Worm (Caenorhabditis elegans): ENCODE measurements around the gene T28F3.11.

- no peak for TF ChIP-seq unc-39 (tag; optimal IDR thresholded peaks at IDR 0.05)
- no peak for TF ChIP-seq lin-39 (tag; optimal IDR thresholded peaks at IDR 0.05)
- TF ChIP-seq nhr-77 (tag; optimal IDR thresholded peaks at IDR 0.05): no peak
- TF ChIP-seq alr-1 (tag; optimal IDR thresholded peaks at IDR 0.05): no peak
- TF ChIP-seq nhr-23 (tag; optimal IDR thresholded peaks at IDR 0.05): no peak
These were observed 32.2 kb downstream of the T28F3.11 start, which contains the start of gene phyh-1 for ce11 chrIV:17259310-17259709.

All from whole organism, L2 larva.